Worm (Caenorhabditis elegans): ENCODE data around the gene srh-4.

- TF ChIP-seq attf-3 (GFP tag; conservative IDR thresholded peaks at IDR 0.05) (no peak), Y95B8A.8 (GFP tag; IDR thresholded peaks at IDR 0.05) (no peak)
Measured at ce11 chrV:3976964-3977363, 33.3 kb upstream of the srh-4 start, which contains the start of gene str-83.

Measured in whole organism, young adult.